Worm (Caenorhabditis elegans): Measurements from ENCODE around the gene jmjd-2.

DNA sequence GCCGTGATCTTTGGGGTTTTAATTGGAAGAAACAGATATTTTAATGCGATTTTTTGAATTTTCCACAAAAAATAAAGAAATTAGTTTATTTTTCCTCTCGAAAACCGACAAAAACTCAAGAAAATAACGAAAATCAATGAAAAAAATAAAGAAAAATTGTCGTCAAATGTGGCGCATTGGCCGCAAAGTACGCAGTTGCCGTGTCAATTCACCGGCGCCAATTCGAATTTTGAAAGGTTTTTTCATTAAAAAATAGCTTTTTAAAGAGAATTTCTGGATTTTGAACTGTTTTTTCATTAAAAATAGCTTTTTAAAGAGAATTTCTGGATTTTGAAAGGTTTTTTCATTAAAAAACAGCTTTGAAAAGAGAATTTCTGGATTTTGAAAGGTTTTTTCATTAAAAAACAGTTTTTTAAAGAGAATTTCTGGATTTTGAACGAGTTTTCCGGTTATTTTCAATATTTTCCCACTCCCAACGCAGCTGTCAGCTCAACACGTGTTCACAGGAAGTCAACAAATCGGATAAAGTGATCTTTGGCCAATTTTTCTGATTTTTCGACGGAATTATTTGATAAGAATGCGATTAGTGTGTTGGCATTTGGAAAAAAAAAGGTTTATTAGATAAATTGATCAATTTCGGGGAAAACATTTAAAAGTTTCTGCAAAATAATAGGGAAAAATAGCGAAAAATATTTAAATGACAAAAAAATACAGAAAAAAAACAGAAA is 8.9 kb downstream of the jmjd-2 start:
- TF ChIP-seq lin-39 (tag; optimal IDR thresholded peaks at IDR 0.05) = no peak
- TF ChIP-seq skn-1 (tag; optimal IDR thresholded peaks at IDR 0.05) = no peak
- no peak for TF ChIP-seq unc-98 (GFP tag; IDR thresholded peaks at IDR 0.05)
